Worm (Caenorhabditis elegans) whole organism, L2 larva: ENCODE measurements around the gene trpl-2.
"Not testable (repeated sequence)": the region's sequence is repeated elsewhere in the genome, so short reads cannot be mapped to it uniquely, and the experiment has no call there.

Experiments
- C34F6.9 ChIP-seq: fragments of 150-350 bp; optimal IDR thresholded peaks from 2 replicates; lab custom pipeline; 2014; ENCODE audit warnings: missing biosample characterization, missing genetic modification characterization
- F13H6.1 ChIP-seq: sonication (generic microtip); optimal IDR thresholded peaks from 2 replicates; lab custom pipeline; 2016; ENCODE audit warnings: missing genetic modification characterization, missing compliant biosample characterization
- R02D3.7 ChIP-seq: fragments of 150-350 bp; optimal IDR thresholded peaks from 2 replicates; lab custom pipeline; 2014; ENCODE audit warnings: missing biosample characterization, missing genetic modification characterization
- Y55F3AM.14 ChIP-seq: fragments of 200-800 bp; sonication (Bioruptor generic); optimal IDR thresholded peaks from 2 replicates; lab custom pipeline; 2018; ENCODE audit warnings: mild to moderate bottlenecking, missing genetic modification characterization, missing compliant biosample characterization
- ZK546.5 ChIP-seq: sonication (generic microtip); optimal IDR thresholded peaks from 2 replicates; lab custom pipeline; 2017; ENCODE audit warnings: missing biosample characterization, missing genetic modification characterization
- alr-1 ChIP-seq: fragments of 150-350 bp; optimal IDR thresholded peaks from 2 replicates; lab custom pipeline; 2014; ENCODE audit warnings: missing biosample characterization, missing genetic modification characterization
- aly-2 ChIP-seq: fragments of 150-350 bp; optimal IDR thresholded peaks from 2 replicates; lab custom pipeline; 2014; ENCODE audit warnings: missing biosample characterization, missing genetic modification characterization
- ama-1 ChIP-seq: fragments of 150-350 bp; optimal IDR thresholded peaks from 2 replicates; lab custom pipeline; 2018; ENCODE audit warnings: inconsistent platforms
- blmp-1 ChIP-seq: sonication (generic microtip); optimal IDR thresholded peaks from 2 replicates; lab custom pipeline; 2017; ENCODE audit warnings: missing genetic modification characterization, mild to moderate bottlenecking, missing compliant biosample characterization, antibody characterized with exemption, moderate library complexity; ENCODE audit not compliant: insufficient read depth
- ceh-16 ChIP-seq: fragments of 150-350 bp; optimal IDR thresholded peaks from 2 replicates; lab custom pipeline; 2014; ENCODE audit warnings: missing biosample characterization, missing genetic modification characterization
- crh-2 ChIP-seq: sonication (generic microtip); optimal IDR thresholded peaks from 2 replicates; lab custom pipeline; 2017; ENCODE audit warnings: missing biosample characterization, missing genetic modification characterization
- dmd-4 ChIP-seq: sonication (generic microtip); optimal IDR thresholded peaks from 2 replicates; lab custom pipeline; 2017; ENCODE audit warnings: missing biosample characterization, missing genetic modification characterization
- egl-27 ChIP-seq: sonication (generic microtip); optimal IDR thresholded peaks from 3 replicates; lab custom pipeline; 2017; ENCODE audit warnings: missing biosample characterization, missing genetic modification reagents, missing genetic modification characterization
- elt-1 ChIP-seq: fragments of 150-350 bp; optimal IDR thresholded peaks from 2 replicates; lab custom pipeline; 2014; ENCODE audit warnings: missing biosample characterization, missing genetic modification characterization
- fos-1 ChIP-seq: fragments of 150-350 bp; optimal IDR thresholded peaks from 2 replicates; lab custom pipeline; 2014; ENCODE audit warnings: missing biosample characterization, missing genetic modification characterization
- gmeb-1 ChIP-seq: fragments of 150-350 bp; optimal IDR thresholded peaks from 2 replicates; lab custom pipeline; 2014; ENCODE audit warnings: missing biosample characterization, missing genetic modification characterization
- lin-39 ChIP-seq: fragments of 150-350 bp; optimal IDR thresholded peaks from 2 replicates; lab custom pipeline; 2014; ENCODE audit warnings: missing biosample characterization, missing genetic modification reagents, missing genetic modification characterization
- lsy-2 ChIP-seq, 2 experiments: fragments of 150-350 bp in 1 of 2; sonication (generic microtip) in 1 of 2; optimal IDR thresholded peaks; 2 replicates each; lab custom pipeline; 2014 to 2017; ENCODE audit warnings: missing biosample characterization in 2 of 2, missing genetic modification characterization in 2 of 2
- mbf-1 ChIP-seq: sonication (generic microtip); optimal IDR thresholded peaks from 2 replicates; lab custom pipeline; 2017; ENCODE audit warnings: missing biosample characterization, missing genetic modification characterization
- nhr-10 ChIP-seq: sonication (generic microtip); optimal IDR thresholded peaks from 2 replicates; lab custom pipeline; 2017; ENCODE audit warnings: missing biosample characterization, missing genetic modification characterization
- nhr-11 ChIP-seq: fragments of 150-350 bp; optimal IDR thresholded peaks from 2 replicates; lab custom pipeline; 2014; ENCODE audit warnings: missing biosample characterization, missing genetic modification characterization
- nhr-129 ChIP-seq: fragments of 150-350 bp; optimal IDR thresholded peaks from 2 replicates; lab custom pipeline; 2014; ENCODE audit warnings: missing biosample characterization, missing genetic modification characterization
- nhr-21 ChIP-seq: fragments of 150-350 bp; optimal IDR thresholded peaks from 2 replicates; lab custom pipeline; 2014; ENCODE audit warnings: missing biosample characterization, missing genetic modification characterization
- nhr-23 ChIP-seq: fragments of 150-350 bp; optimal IDR thresholded peaks from 2 replicates; lab custom pipeline; 2014; ENCODE audit warnings: missing biosample characterization, missing genetic modification reagents, missing genetic modification characterization
- nhr-237 ChIP-seq: fragments of 150-350 bp; optimal IDR thresholded peaks from 2 replicates; lab custom pipeline; 2014; ENCODE audit warnings: missing biosample characterization, missing genetic modification characterization
- nhr-25 ChIP-seq: fragments of 150-350 bp; sonication (generic microtip); optimal IDR thresholded peaks from 3 replicates; lab custom pipeline; 2014; ENCODE audit warnings: missing biosample characterization, missing genetic modification characterization
- peb-1 ChIP-seq: fragments of 150-350 bp; optimal IDR thresholded peaks from 2 replicates; lab custom pipeline; 2014; ENCODE audit warnings: missing biosample characterization, missing genetic modification characterization
- sem-4 ChIP-seq: fragments of 150-350 bp; optimal IDR thresholded peaks from 2 replicates; lab custom pipeline; 2014; ENCODE audit warnings: missing biosample characterization, missing genetic modification reagents, missing genetic modification characterization
- skn-1 ChIP-seq: sonication (generic microtip); optimal IDR thresholded peaks from 2 replicates; lab custom pipeline; 2017; ENCODE audit warnings: missing biosample characterization, missing genetic modification characterization
- sma-3 ChIP-seq: sonication (generic microtip); optimal IDR thresholded peaks from 2 replicates; lab custom pipeline; 2016; ENCODE audit warnings: missing genetic modification reagents, missing genetic modification characterization, missing compliant biosample characterization
- sma-9 ChIP-seq, 2 experiments: fragments of 150-350 bp in 1 of 2; sonication (generic microtip) in 1 of 2; optimal IDR thresholded peaks; 2 replicates each; lab custom pipeline; 2014 to 2016; ENCODE audit warnings: missing genetic modification characterization in 2 of 2, mild to moderate bottlenecking in 1 of 2, missing biosample characterization in 1 of 2, missing compliant biosample characterization in 1 of 2, missing genetic modification reagents in 1 of 2, moderate library complexity in 1 of 2
- snpc-4 ChIP-seq: fragments of 150-350 bp; optimal IDR thresholded peaks from 2 replicates; lab custom pipeline; 2014; ENCODE audit warnings: missing biosample characterization, missing genetic modification characterization
- unc-39 ChIP-seq: fragments of 150-350 bp; optimal IDR thresholded peaks from 2 replicates; lab custom pipeline; 2014; ENCODE audit warnings: missing biosample characterization, missing genetic modification characterization
- unc-55 ChIP-seq: fragments of 150-350 bp; sonication (generic microtip); optimal IDR thresholded peaks from 3 replicates; lab custom pipeline; 2014; ENCODE audit warnings: missing biosample characterization, missing genetic modification reagents, missing genetic modification characterization
- zag-1 ChIP-seq: fragments of 150-350 bp; optimal IDR thresholded peaks from 2 replicates; lab custom pipeline; 2014; ENCODE audit warnings: missing biosample characterization, missing genetic modification characterization
- ztf-1 ChIP-seq: fragments of 200-800 bp; sonication (Bioruptor generic); conservative IDR thresholded peaks from 2 replicates; pipeline ENCODE4 v1.3.6; 2022; ENCODE audit warnings: missing genetic modification characterization, missing compliant biosample characterization
- ztf-11 ChIP-seq: sonication (generic microtip); optimal IDR thresholded peaks from 2 replicates; lab custom pipeline; 2017; ENCODE audit warnings: missing biosample characterization, missing genetic modification characterization
- ztf-4 ChIP-seq: fragments of 150-350 bp; optimal IDR thresholded peaks from 2 replicates; lab custom pipeline; 2014; ENCODE audit warnings: missing biosample characterization, missing genetic modification characterization

Gene trpl-2

DNA sequence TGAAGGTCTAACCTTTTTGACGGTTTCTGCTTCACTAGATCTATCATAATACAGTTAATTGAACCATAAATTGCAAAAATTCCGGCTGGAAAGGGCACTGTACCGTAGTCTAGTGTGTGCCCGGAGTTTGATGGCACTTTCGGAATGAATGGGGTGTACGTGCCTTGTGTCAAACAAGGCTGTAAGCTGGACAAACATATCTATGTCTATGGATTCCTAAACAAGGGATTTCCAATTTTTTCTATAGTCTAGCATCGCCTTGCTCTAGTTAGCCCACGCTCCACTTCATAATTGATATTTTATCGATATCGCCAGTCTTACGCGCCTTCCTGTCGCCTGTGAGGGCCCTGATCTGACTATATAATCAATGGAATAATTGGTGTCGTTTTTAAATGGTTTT is 20.1 kb downstream of the trpl-2 start, which contains the start of gene oac-52:
Gene oac-52 (minus strand): TSS at position 101 of the 400 bp plus-strand sequence.
- TF ChIP-seq skn-1 (tag; lab: Kevin White, UChicago), result no peak
- TF ChIP-seq sma-3 (GFP tag; lab: Kevin White, UChicago), result no peak
- TF ChIP-seq peb-1, result no peak
- no peak for TF ChIP-seq nhr-23 (tag; lab: Kevin White, UChicago)
- no peak for TF ChIP-seq ztf-11 (tag; lab: Kevin White, UChicago)
- TF ChIP-seq lin-39 (tag; lab: Kevin White, UChicago), result no peak
- TF ChIP-seq zag-1, result no peak
- no peak for TF ChIP-seq nhr-21 (tag; lab: Kevin White, UChicago)
- TF ChIP-seq egl-27 (tag; lab: Kevin White, UChicago), result no peak
- no peak for TF ChIP-seq blmp-1 (tag; lab: Kevin White, UChicago)
- TF ChIP-seq ztf-4, result no peak
- TF ChIP-seq ceh-16 (tag; lab: Kevin White, UChicago), result no peak
- no peak for TF ChIP-seq unc-39 (tag; lab: Kevin White, UChicago)
- no peak for TF ChIP-seq Y55F3AM.14
- TF ChIP-seq R02D3.7 (tag; lab: Kevin White, UChicago), result no peak
- TF ChIP-seq, all 48 proteins: peak for 0

DNA sequence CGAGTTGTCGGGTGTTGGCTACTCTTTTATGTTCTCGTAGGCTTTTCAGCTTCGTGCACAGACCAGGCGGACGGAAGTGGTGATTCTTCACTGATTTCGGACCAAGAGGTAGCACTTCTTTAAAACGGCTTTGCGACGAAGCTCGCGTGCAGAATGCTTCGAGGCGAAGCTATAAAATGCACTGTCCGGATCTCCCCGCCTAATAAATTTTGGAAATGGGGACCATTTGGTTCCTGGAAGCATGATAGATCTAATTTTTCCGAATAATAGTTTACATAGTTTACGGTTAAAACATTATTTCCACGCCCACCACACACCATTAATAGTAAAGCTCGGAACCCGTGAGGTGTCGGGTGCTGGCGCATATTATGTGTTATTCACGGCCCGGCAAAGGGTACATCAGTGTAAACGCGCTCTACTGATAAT is 21.1 kb downstream of the trpl-2 start:
- peak; percentile 46 for TF ChIP-seq ama-1 (lab: Kevin White, UChicago)
- no peak for TF ChIP-seq mbf-1 (tag; lab: Kevin White, UChicago)

DNA sequence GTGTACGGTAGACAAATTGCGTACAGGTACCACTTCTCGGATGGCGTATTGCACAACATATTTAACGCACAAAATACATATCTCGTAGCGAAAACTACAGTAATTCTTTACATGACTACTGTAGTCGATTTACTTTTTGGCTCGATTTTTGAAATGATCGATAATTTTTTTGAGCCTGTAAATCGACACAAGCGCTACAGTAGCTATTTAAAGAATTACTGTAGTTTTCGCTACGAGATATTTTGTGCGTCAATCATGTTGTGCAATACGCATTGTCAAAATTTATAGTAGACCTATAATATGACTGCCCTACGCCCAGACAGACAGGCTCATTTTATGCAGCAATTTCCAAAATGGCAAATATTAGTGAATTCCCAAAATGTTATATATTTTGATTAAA is 21.7 kb downstream of the trpl-2 start, which contains the start of gene W03B1.5:
Gene W03B1.5 (plus strand): TSS at position 301 of the 400 bp plus-strand sequence.
- not testable (repeated sequence) for TF ChIP-seq sma-9 (GFP tag; optimal IDR thresholded peaks at IDR 0.05; lab: Kevin White, UChicago); sma-9 (tag; optimal IDR thresholded peaks at IDR 0.05; lab: Kevin White, UChicago); nhr-23 (tag; lab: Kevin White, UChicago); unc-39 (tag; lab: Kevin White, UChicago)

DNA sequence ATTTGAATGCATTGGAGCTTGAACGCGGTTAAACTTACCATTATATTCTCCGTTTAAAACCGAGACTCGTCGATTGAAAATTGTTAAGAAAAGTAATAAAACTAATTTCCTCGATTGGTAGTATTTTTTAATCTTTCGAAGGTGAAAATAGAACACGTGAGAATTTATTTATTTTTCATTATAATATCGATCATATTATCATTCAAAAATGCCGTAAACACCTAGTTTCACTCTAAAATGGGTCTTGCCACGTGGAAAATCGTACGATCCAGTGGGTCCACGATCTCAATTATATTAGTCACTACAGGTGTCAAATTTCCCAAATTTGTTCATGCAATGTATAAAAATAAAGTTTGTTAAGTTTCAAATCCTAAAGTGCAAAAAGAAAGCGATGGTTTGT is 30.4 kb downstream of the trpl-2 start, which contains the start of gene W03B1.9:
Gene W03B1.9 (minus strand): TSS at position 101 of the 400 bp plus-strand sequence.
- TF ChIP-seq nhr-23 (tag; lab: Kevin White, UChicago), result no peak
- TF ChIP-seq crh-2 (tag; lab: Kevin White, UChicago), result no peak
- TF ChIP-seq ztf-1 (GFP tag; lab: Robert Waterston, UW), result no peak

DNA sequence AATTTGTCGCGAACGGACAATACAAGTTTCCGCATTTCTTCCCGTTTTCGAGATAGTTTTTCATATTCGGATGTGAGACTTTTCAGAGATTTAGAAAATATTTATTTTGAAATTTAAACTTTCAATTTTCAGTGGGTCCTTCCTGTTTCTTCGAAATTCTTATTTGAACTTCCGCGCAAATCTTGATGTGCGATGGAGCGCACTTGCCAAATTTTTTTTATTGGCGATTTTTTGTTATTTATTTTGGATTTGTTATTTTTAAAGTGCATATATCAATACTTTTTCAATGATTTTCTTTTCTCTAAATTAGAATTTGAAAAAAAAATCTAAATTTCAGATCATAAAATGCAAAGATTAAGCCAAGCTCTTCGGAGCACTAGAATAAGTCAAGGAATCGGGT is 30.8 kb downstream of the trpl-2 start, which contains the start of gene sars-2:
Gene sars-2 (plus strand): TSS at position 341 of the 400 bp plus-strand sequence.
- peak; percentile 82 for TF ChIP-seq unc-55 (GFP tag; lab: Kevin White, UChicago)
- peak; percentile 7 for TF ChIP-seq nhr-129 (tag; lab: Kevin White, UChicago)
- no peak for TF ChIP-seq R02D3.7 (tag; lab: Kevin White, UChicago)
- peak; percentile 49 for TF ChIP-seq C34F6.9
- peak in 1 of 2 experiments; percentile 65 for TF ChIP-seq lsy-2 (tag; optimal IDR thresholded peaks at IDR 0.05; lab: Kevin White, UChicago)
- peak; percentile 93 for TF ChIP-seq gmeb-1 (tag; lab: Kevin White, UChicago)
- TF ChIP-seq sem-4 (tag; lab: Kevin White, UChicago), result no peak

DNA sequence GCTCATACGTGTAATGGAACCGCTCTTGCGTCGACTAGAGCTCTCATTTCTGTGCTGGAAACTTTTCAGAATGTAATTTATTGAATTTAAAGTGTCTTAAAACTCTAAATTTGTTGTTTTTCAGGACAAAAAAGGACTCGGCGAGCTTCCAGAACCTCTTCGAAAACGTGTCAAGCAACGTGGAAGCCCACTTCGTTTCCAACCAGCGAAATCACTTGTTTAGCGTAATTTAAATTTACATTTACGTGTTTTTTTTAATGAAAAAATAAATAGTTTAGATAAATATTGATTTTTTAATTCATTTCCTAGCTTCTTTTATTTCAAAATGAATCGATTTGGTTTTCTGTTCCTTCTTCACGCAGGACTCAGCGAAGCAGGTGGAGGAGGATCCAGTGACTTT is 33.2 kb downstream of the trpl-2 start, which contains the start of gene F55F10.3:
Gene F55F10.3 (plus strand): TSS at position 301 of the 400 bp plus-strand sequence.
- TF ChIP-seq ama-1 (lab: Kevin White, UChicago) (no peak), fos-1 (tag; lab: Kevin White, UChicago) (no peak), nhr-25 (no peak), sma-3 (GFP tag; lab: Kevin White, UChicago) (no peak), lsy-2 (tag; optimal IDR thresholded peaks at IDR 0.05; lab: Kevin White, UChicago) (no peak), elt-1 (no peak), alr-1 (tag; lab: Kevin White, UChicago) (no peak), F13H6.1 (no peak), ZK546.5 (no peak), aly-2 (tag; lab: Kevin White, UChicago) (no peak), nhr-10 (tag; lab: Kevin White, UChicago) (no peak), nhr-129 (tag; lab: Kevin White, UChicago) (no peak), gmeb-1 (tag; lab: Kevin White, UChicago) (no peak), nhr-11 (tag; lab: Kevin White, UChicago) (no peak), unc-39 (tag; lab: Kevin White, UChicago) (no peak), nhr-237 (tag; lab: Kevin White, UChicago) (no peak), ztf-1 (GFP tag; lab: Robert Waterston, UW) (no peak), snpc-4 (tag; lab: Kevin White, UChicago) (no peak), dmd-4 (no peak)
